Fruit fly (Drosophila melanogaster): Measurements from ENCODE around the gene CG14298.

dm6 chr3R:18924636-18924977 is 49.3 kb downstream of the CG14298 start:
- TF ChIP-seq EcR (GFP tag; optimal IDR thresholded peaks at IDR 0.05) (no peak), psq (optimal IDR thresholded peaks at IDR 0.05) (no peak), usp (GFP tag; optimal IDR thresholded peaks at IDR 0.05) (no peak), CG8478 (optimal IDR thresholded peaks at IDR 0.05) (no peak)

All from whole organism.